Fruit fly (Drosophila melanogaster) whole organism, prepupa: ENCODE results near the gene CG6867.

ENCODE experiments used
- CG10669 ChIP-seq: fragments of 200-800 bp; sonication (Bioruptor generic); optimal IDR thresholded peaks from 3 replicates; lab custom pipeline; 2018; ENCODE audit warnings: missing biosample characterization, mild to moderate bottlenecking, missing genetic modification characterization, moderate library complexity
- CG11762 ChIP-seq: fragments of 200-800 bp; sonication (Bioruptor generic); optimal IDR thresholded peaks from 3 replicates; lab custom pipeline; 2016; ENCODE audit warnings: missing biosample characterization, missing genetic modification characterization; ENCODE audit not compliant: insufficient read depth
- CG11902 ChIP-seq: fragments of 200-800 bp; sonication (Bioruptor generic); optimal IDR thresholded peaks from 3 replicates; lab custom pipeline; 2016; ENCODE audit warnings: missing biosample characterization, missing genetic modification characterization
- CG15336 ChIP-seq: fragments of 200-800 bp; sonication (Bioruptor generic); IDR thresholded peaks from 2 replicates; pipeline ENCODE4 v1.3.6; 2022; ENCODE audit warnings: missing biosample characterization, missing genetic modification characterization
- CG16779 ChIP-seq: fragments of 200-800 bp; sonication (Bioruptor generic); optimal IDR thresholded peaks from 3 replicates; lab custom pipeline; 2017; ENCODE audit warnings: missing biosample characterization, mild to moderate bottlenecking, missing genetic modification characterization
- CG31627 ChIP-seq: fragments of 200-800 bp; sonication (Bioruptor generic); optimal IDR thresholded peaks from 3 replicates; lab custom pipeline; 2016; ENCODE audit warnings: missing biosample characterization, missing genetic modification characterization
- CG32006 ChIP-seq: fragments of 200-800 bp; sonication (Bioruptor generic); optimal IDR thresholded peaks from 3 replicates; lab custom pipeline; 2017; ENCODE audit warnings: missing biosample characterization, mild to moderate bottlenecking, missing genetic modification characterization
- CG6163 ChIP-seq: fragments of 200-800 bp; sonication (Bioruptor generic); IDR thresholded peaks from 3 replicates; pipeline ENCODE4 v1.3.6; 2022; ENCODE audit warnings: missing biosample characterization, missing genetic modification characterization
- CG6276 ChIP-seq: fragments of 200-800 bp; sonication (Bioruptor generic); optimal IDR thresholded peaks from 2 replicates; lab custom pipeline; 2017; ENCODE audit warnings: missing biosample characterization, mild to moderate bottlenecking, missing genetic modification characterization
- CG6808 ChIP-seq: fragments of 200-800 bp; sonication (Bioruptor generic); optimal IDR thresholded peaks from 3 replicates; lab custom pipeline; 2017; ENCODE audit warnings: missing biosample characterization, missing genetic modification characterization, mild to moderate bottlenecking, moderate library complexity, missing genetic modification reagents
- CG6854 ChIP-seq: fragments of 200-800 bp; sonication (Bioruptor generic); optimal IDR thresholded peaks from 2 replicates; lab custom pipeline; 2017; ENCODE audit warnings: missing biosample characterization, mild to moderate bottlenecking, missing genetic modification characterization
- CG7368 ChIP-seq: fragments of 200-800 bp; sonication (Bioruptor generic); optimal IDR thresholded peaks from 3 replicates; lab custom pipeline; 2016; ENCODE audit warnings: missing biosample characterization, missing genetic modification characterization
- CG8119 ChIP-seq: fragments of 200-800 bp; sonication (Bioruptor generic); IDR thresholded peaks from 3 replicates; pipeline ENCODE4 v1.3.6; 2022; ENCODE audit warnings: missing biosample characterization, missing genetic modification characterization
- CG8319 ChIP-seq: fragments of 200-800 bp; sonication (Bioruptor generic); optimal IDR thresholded peaks from 3 replicates; lab custom pipeline; 2016; ENCODE audit warnings: missing biosample characterization, missing genetic modification characterization
- CG9139 ChIP-seq: fragments of 200-800 bp; sonication (Bioruptor generic); optimal IDR thresholded peaks from 3 replicates; lab custom pipeline; 2017; ENCODE audit warnings: missing biosample characterization, mild to moderate bottlenecking, missing genetic modification characterization
- Eip75B ChIP-seq: fragments of 200-800 bp; sonication (Bioruptor generic); optimal IDR thresholded peaks from 3 replicates; lab custom pipeline; 2016; ENCODE audit warnings: missing biosample characterization, missing genetic modification characterization
- Eip78C ChIP-seq: fragments of 200-800 bp; sonication (Bioruptor generic); peaks from one replicate; lab custom pipeline; 2016; ENCODE audit warnings: missing biosample characterization, missing genetic modification characterization
- Hr38 ChIP-seq: sonication (Bioruptor generic); optimal IDR thresholded peaks from 2 replicates; lab custom pipeline; 2016; ENCODE audit warnings: missing biosample characterization, missing genetic modification characterization
- Hr4 ChIP-seq: fragments of 200-800 bp; sonication (Bioruptor generic); optimal IDR thresholded peaks from 3 replicates; lab custom pipeline; 2016; ENCODE audit warnings: missing biosample characterization, missing genetic modification characterization
- Lpt ChIP-seq: fragments of 200-800 bp; sonication (Bioruptor generic); optimal IDR thresholded peaks from 3 replicates; lab custom pipeline; 2016; ENCODE audit warnings: missing biosample characterization, missing genetic modification characterization
- Met ChIP-seq: fragments of 200-800 bp; sonication (Bioruptor generic); optimal IDR thresholded peaks from 3 replicates; lab custom pipeline; 2016; ENCODE audit warnings: missing biosample characterization, missing genetic modification characterization
- Smox ChIP-seq: fragments of 200-800 bp; sonication (Bioruptor generic); optimal IDR thresholded peaks from 3 replicates; lab custom pipeline; 2016; ENCODE audit warnings: missing biosample characterization, missing genetic modification characterization
- Sox102F ChIP-seq: fragments of 200-800 bp; sonication (Bioruptor generic); optimal IDR thresholded peaks from 2 replicates; lab custom pipeline; 2016; ENCODE audit warnings: missing biosample characterization, mild to moderate bottlenecking, missing genetic modification characterization
- Sox14 ChIP-seq: fragments of 200-800 bp; sonication (Bioruptor generic); optimal IDR thresholded peaks from 3 replicates; lab custom pipeline; 2016; ENCODE audit warnings: missing biosample characterization, missing genetic modification characterization
- Sox15 ChIP-seq: fragments of 200-800 bp; sonication (Bioruptor generic); optimal IDR thresholded peaks from 3 replicates; lab custom pipeline; 2016; ENCODE audit warnings: missing biosample characterization, missing genetic modification characterization
- cyc ChIP-seq: fragments of 200-800 bp; sonication (Bioruptor generic); optimal IDR thresholded peaks from 3 replicates; lab custom pipeline; 2016; ENCODE audit warnings: missing biosample characterization, missing genetic modification characterization
- dac ChIP-seq: fragments of 200-800 bp; sonication (Bioruptor generic); optimal IDR thresholded peaks from 2 replicates; lab custom pipeline; 2017; ENCODE audit warnings: missing biosample characterization, mild to moderate bottlenecking, missing genetic modification characterization
- eg ChIP-seq: fragments of 200-800 bp; sonication (Bioruptor generic); IDR thresholded peaks from 3 replicates; pipeline ENCODE4 v1.3.6; 2022; ENCODE audit warnings: missing biosample characterization, missing genetic modification characterization
- fd59A ChIP-seq: fragments of 200-800 bp; sonication (Bioruptor generic); optimal IDR thresholded peaks from 2 replicates; lab custom pipeline; 2017; ENCODE audit warnings: missing biosample characterization, mild to moderate bottlenecking, missing genetic modification characterization, missing genetic modification reagents
- fd85E ChIP-seq: fragments of 200-800 bp; sonication (Bioruptor generic); optimal IDR thresholded peaks from 3 replicates; lab custom pipeline; 2016; ENCODE audit warnings: missing biosample characterization, missing genetic modification characterization
- fkh ChIP-seq: fragments of 200-800 bp; sonication (Bioruptor generic); optimal IDR thresholded peaks from 3 replicates; lab custom pipeline; 2017; ENCODE audit warnings: missing biosample characterization, mild to moderate bottlenecking, missing genetic modification characterization, moderate library complexity
- net ChIP-seq: fragments of 200-800 bp; sonication (Bioruptor generic); optimal IDR thresholded peaks from 3 replicates; lab custom pipeline; 2016; ENCODE audit warnings: missing biosample characterization, missing genetic modification characterization
- pdm3 ChIP-seq: fragments of 200-800 bp; sonication (Bioruptor generic); optimal IDR thresholded peaks from 3 replicates; lab custom pipeline; 2016; ENCODE audit warnings: missing biosample characterization, missing genetic modification characterization
- ss ChIP-seq, 2 experiments: fragments of 200-800 bp; sonication (Bioruptor generic); optimal IDR thresholded peaks; 2 replicates in 1 of 2; 3 replicates in 1 of 2; lab custom pipeline; 2017 to 2018; ENCODE audit warnings: mild to moderate bottlenecking in 2 of 2, missing biosample characterization in 2 of 2, missing genetic modification characterization in 2 of 2, moderate library complexity in 1 of 2
- vri ChIP-seq: fragments of 200-800 bp; sonication (Bioruptor generic); optimal IDR thresholded peaks from 3 replicates; lab custom pipeline; 2016; ENCODE audit warnings: missing biosample characterization, mild to moderate bottlenecking, missing genetic modification characterization

Gene CG6867

dm6 chrX:18014601-18015000, 9.1 kb upstream of the CG6867 start (continued):
- TF ChIP-seq Lpt (GFP tag; lab: Kevin White, UChicago), result peak; percentile 57
- TF ChIP-seq, all 60 proteins: peak for 11

- TF ChIP-seq CG11762 (GFP tag; lab: Kevin White, UChicago) (no peak), Sox15 (GFP tag; lab: Kevin White, UChicago) (no peak), Hr38 (no peak), Eip78C (no peak), ss (GFP tag; optimal IDR thresholded peaks at IDR 0.05; lab: Kevin White, UChicago) (no peak), fd59A (GFP tag; lab: Kevin White, UChicago) (no peak), Sox14 (GFP tag; lab: Kevin White, UChicago) (no peak), vri (GFP tag; lab: Kevin White, UChicago) (no peak)
- TF ChIP-seq, all 60 proteins: peak for 0
Measured at dm6 chrX:18018437-18019100, 5.1 kb upstream of the CG6867 start.

- TF ChIP-seq CG6163 (no peak), Hr4 (GFP tag; lab: Kevin White, UChicago) (no peak), fkh (no peak), net (GFP tag; lab: Kevin White, UChicago) (no peak), CG32006 (no peak), CG6808 (GFP tag; lab: Kevin White, UChicago) (no peak), CG9139 (GFP tag; lab: Kevin White, UChicago) (no peak)
Measured at dm6 chrX:18043691-18044090, 20.0 kb downstream of the CG6867 start, which contains the start of gene CG15373. Gene CG15373, plus strand, starts transcription at chrX:18043991.

- TF ChIP-seq vri (GFP tag; lab: Kevin White, UChicago) (no peak), Sox15 (GFP tag; lab: Kevin White, UChicago) (no peak), pdm3 (no peak), CG6854 (GFP tag; lab: Kevin White, UChicago) (no peak), CG9139 (GFP tag; lab: Kevin White, UChicago) (no peak), dac (GFP tag; lab: Kevin White, UChicago) (no peak), fd85E (no peak), CG31627 (GFP tag; lab: Kevin White, UChicago) (no peak), CG32006 (no peak), CG11902 (GFP tag; lab: Kevin White, UChicago) (no peak), cyc (no peak), Lpt (GFP tag; lab: Kevin White, UChicago) (no peak), Sox102F (no peak), CG8319 (GFP tag; lab: Kevin White, UChicago) (no peak), CG10669 (GFP tag; lab: Kevin White, UChicago) (no peak), Smox (GFP tag; lab: Kevin White, UChicago) (no peak), Met (no peak), Eip75B (GFP tag; lab: Kevin White, UChicago) (no peak), Hr38 (no peak)
Measured at dm6 chrX:18052135-18052534, 28.5 kb downstream of the CG6867 start.

dm6 chrX:18057202-18057601, 33.5 kb downstream of the CG6867 start:
- TF ChIP-seq CG6276 (GFP tag; lab: Kevin White, UChicago) (peak; percentile 75), CG6163 (0 out of 3 replicates have a peak, but pooled peaks have one; percentile 26), eg (peak; percentile 58; the same call in 2 of the 3 replicates), ss (GFP tag; optimal IDR thresholded peaks at IDR 0.05; lab: Kevin White, UChicago) (no peak), fd85E (no peak), Lpt (GFP tag; lab: Kevin White, UChicago) (peak; percentile 7), CG16779 (tag; lab: Kevin White, UChicago) (no peak), CG8119 (peak; percentile 51; the same call in 2 of the 3 replicates), Eip78C (no peak), CG9139 (GFP tag; lab: Kevin White, UChicago) (no peak), CG7368 (GFP tag; lab: Kevin White, UChicago) (no peak), CG15336 (GFP tag; lab: Robert Waterston, UW) (peak; percentile 50)
- TF ChIP-seq, all 60 proteins: peak for 6
